Worm (Caenorhabditis elegans) whole organism, L4/young adult: ENCODE results near the gene alkb-7.
A peak's percentile ranks its signal among the peaks of the same experiment; 100 is the strongest.
"Not testable (repeated sequence)": the region's sequence is repeated elsewhere in the genome, so short reads cannot be mapped to it uniquely, and the experiment has no call there.

ENCODE experiments used
- W03F9.2 ChIP-seq: fragments of 150-350 bp; optimal IDR thresholded peaks from 2 replicates; lab custom pipeline; 2014; ENCODE audit warnings: missing biosample characterization, missing genetic modification characterization
- dao-5 ChIP-seq: sonication (generic microtip); optimal IDR thresholded peaks from 2 replicates; lab custom pipeline; 2016; ENCODE audit warnings: missing genotype, missing genetic modification characterization, moderate library complexity, missing compliant biosample characterization
- him-1 ChIP-seq: sonication (generic microtip); optimal IDR thresholded peaks from 2 replicates; lab custom pipeline; 2016; ENCODE audit warnings: missing genotype, missing genetic modification reagents, missing genetic modification characterization, missing compliant biosample characterization

The alkb-7 gene

ce11 chrII:12768167-12768712, 19.7 kb downstream of the alkb-7 start, which contains the start of the genes vps-2 and tiar-2:
TSS of gene vps-2 (minus strand) at chrII:12768217.
TSS of gene tiar-2 (plus strand) at chrII:12768686.
- TF ChIP-seq him-1 (tag; lab: Kevin White, UChicago) (no peak), W03F9.2 (peak; percentile 89), dao-5 (tag; lab: Kevin White, UChicago) (no peak)

- no peak for TF ChIP-seq dao-5 (tag; lab: Kevin White, UChicago)
- no peak for TF ChIP-seq him-1 (tag; lab: Kevin White, UChicago)
- no peak for TF ChIP-seq W03F9.2
These were observed 20.6 kb downstream of the alkb-7 start for ce11 chrII:12767258-12767824.

ce11 chrII:12766443-12767188, 21.3 kb downstream of the alkb-7 start:
- TF ChIP-seq W03F9.2 (no peak), dao-5 (tag; lab: Kevin White, UChicago) (no peak), him-1 (tag; lab: Kevin White, UChicago) (no peak)

ce11 chrII:12764476-12764875, 23.5 kb downstream of the alkb-7 start:
- no peak for TF ChIP-seq W03F9.2
- TF ChIP-seq dao-5 (tag; lab: Kevin White, UChicago) = no peak
- no peak for TF ChIP-seq him-1 (tag; lab: Kevin White, UChicago)

ce11 chrII:12760497-12760896, 27.5 kb downstream of the alkb-7 start, which contains the start of gene cnp-2:
TSS of gene cnp-2 (plus strand) at chrII:12760797.
- TF ChIP-seq W03F9.2 (no peak), him-1 (tag; lab: Kevin White, UChicago) (no peak)

- TF ChIP-seq him-1 (tag; lab: Kevin White, UChicago) = no peak
- TF ChIP-seq W03F9.2 = no peak
- no peak for TF ChIP-seq dao-5 (tag; lab: Kevin White, UChicago)
These were observed 31.8 kb downstream of the alkb-7 start, which contains the start of the genes Y46G5A.7 and Y46G5A.8 for ce11 chrII:12756180-12756579. TSS of gene Y46G5A.7 (minus strand) at chrII:12756332. TSS of gene Y46G5A.8 (plus strand) at chrII:12756338.

ce11 chrII:12753725-12754124, 34.2 kb downstream of the alkb-7 start, which contains the start of gene Y46G5A.39:
TSS of gene Y46G5A.39 (minus strand) at chrII:12753825.
- TF ChIP-seq W03F9.2; dao-5 (tag; lab: Kevin White, UChicago); him-1 (tag; lab: Kevin White, UChicago): not testable (repeated sequence)

- no peak for TF ChIP-seq W03F9.2
These were observed 48.6 kb downstream of the alkb-7 start for ce11 chrII:12739306-12739705.

ce11 chrII:12738284-12739201, 49.4 kb downstream of the alkb-7 start, which contains the start of gene pisy-1:
TSS of gene pisy-1 (minus strand) at chrII:12738334.
- TF ChIP-seq dao-5 (tag; lab: Kevin White, UChicago) = no peak
- TF ChIP-seq W03F9.2 = no peak
- TF ChIP-seq him-1 (tag; lab: Kevin White, UChicago) = no peak

ce11 chrII:12736579-12736978, 51.4 kb downstream of the alkb-7 start, which contains the start of gene snrp-200:
TSS of gene snrp-200 (minus strand) at chrII:12736910.
- no peak for TF ChIP-seq W03F9.2
- TF ChIP-seq dao-5 (tag; lab: Kevin White, UChicago) = no peak
- no peak for TF ChIP-seq him-1 (tag; lab: Kevin White, UChicago)
